Worm (Caenorhabditis elegans) whole organism, L2 larva: ENCODE data around the gene abch-1.

Source experiments
- C34F6.9 ChIP-seq: fragments of 150-350 bp; optimal IDR thresholded peaks from 2 replicates; lab custom pipeline; 2014; ENCODE audit warnings: missing biosample characterization, missing genetic modification characterization
- F13H6.1 ChIP-seq: sonication (generic microtip); optimal IDR thresholded peaks from 2 replicates; lab custom pipeline; 2016; ENCODE audit warnings: missing genetic modification characterization, missing compliant biosample characterization
- R02D3.7 ChIP-seq: fragments of 150-350 bp; optimal IDR thresholded peaks from 2 replicates; lab custom pipeline; 2014; ENCODE audit warnings: missing biosample characterization, missing genetic modification characterization
- ZK546.5 ChIP-seq: sonication (generic microtip); optimal IDR thresholded peaks from 2 replicates; lab custom pipeline; 2017; ENCODE audit warnings: missing biosample characterization, missing genetic modification characterization
- alr-1 ChIP-seq: fragments of 150-350 bp; optimal IDR thresholded peaks from 2 replicates; lab custom pipeline; 2014; ENCODE audit warnings: missing biosample characterization, missing genetic modification characterization
- blmp-1 ChIP-seq: sonication (generic microtip); optimal IDR thresholded peaks from 2 replicates; lab custom pipeline; 2017; ENCODE audit warnings: missing genetic modification characterization, mild to moderate bottlenecking, missing compliant biosample characterization, antibody characterized with exemption, moderate library complexity; ENCODE audit not compliant: insufficient read depth
- ceh-16 ChIP-seq: fragments of 150-350 bp; optimal IDR thresholded peaks from 2 replicates; lab custom pipeline; 2014; ENCODE audit warnings: missing biosample characterization, missing genetic modification characterization
- ceh-82 ChIP-seq: fragments of 150-350 bp; optimal IDR thresholded peaks from 2 replicates; lab custom pipeline; 2014; ENCODE audit warnings: missing biosample characterization, missing genetic modification characterization
- crh-2 ChIP-seq: sonication (generic microtip); optimal IDR thresholded peaks from 2 replicates; lab custom pipeline; 2017; ENCODE audit warnings: missing biosample characterization, missing genetic modification characterization
- dmd-4 ChIP-seq: sonication (generic microtip); optimal IDR thresholded peaks from 2 replicates; lab custom pipeline; 2017; ENCODE audit warnings: missing biosample characterization, missing genetic modification characterization
- egl-27 ChIP-seq: sonication (generic microtip); optimal IDR thresholded peaks from 3 replicates; lab custom pipeline; 2017; ENCODE audit warnings: missing biosample characterization, missing genetic modification reagents, missing genetic modification characterization
- elt-1 ChIP-seq: fragments of 150-350 bp; optimal IDR thresholded peaks from 2 replicates; lab custom pipeline; 2014; ENCODE audit warnings: missing biosample characterization, missing genetic modification characterization
- elt-3 ChIP-seq: sonication (generic microtip); optimal IDR thresholded peaks from 2 replicates; lab custom pipeline; 2017; ENCODE audit warnings: missing biosample characterization, missing genetic modification characterization
- fos-1 ChIP-seq: fragments of 150-350 bp; optimal IDR thresholded peaks from 2 replicates; lab custom pipeline; 2014; ENCODE audit warnings: missing biosample characterization, missing genetic modification characterization
- lin-39 ChIP-seq: fragments of 150-350 bp; optimal IDR thresholded peaks from 2 replicates; lab custom pipeline; 2014; ENCODE audit warnings: missing biosample characterization, missing genetic modification reagents, missing genetic modification characterization
- lsy-2 ChIP-seq, 2 experiments: fragments of 150-350 bp in 1 of 2; sonication (generic microtip) in 1 of 2; optimal IDR thresholded peaks; 2 replicates each; lab custom pipeline; 2014 to 2017; ENCODE audit warnings: missing biosample characterization in 2 of 2, missing genetic modification characterization in 2 of 2
- mab-5 ChIP-seq: fragments of 150-350 bp; optimal IDR thresholded peaks from 2 replicates; lab custom pipeline; 2014; ENCODE audit warnings: missing biosample characterization, missing genetic modification characterization
- mbf-1 ChIP-seq: sonication (generic microtip); optimal IDR thresholded peaks from 2 replicates; lab custom pipeline; 2017; ENCODE audit warnings: missing biosample characterization, missing genetic modification characterization
- nhr-11 ChIP-seq: fragments of 150-350 bp; optimal IDR thresholded peaks from 2 replicates; lab custom pipeline; 2014; ENCODE audit warnings: missing biosample characterization, missing genetic modification characterization
- nhr-12 ChIP-seq: fragments of 150-350 bp; optimal IDR thresholded peaks from 2 replicates; lab custom pipeline; 2014; ENCODE audit warnings: missing biosample characterization, missing genetic modification characterization
- nhr-23 ChIP-seq: fragments of 150-350 bp; optimal IDR thresholded peaks from 2 replicates; lab custom pipeline; 2014; ENCODE audit warnings: missing biosample characterization, missing genetic modification reagents, missing genetic modification characterization
- nhr-237 ChIP-seq: fragments of 150-350 bp; optimal IDR thresholded peaks from 2 replicates; lab custom pipeline; 2014; ENCODE audit warnings: missing biosample characterization, missing genetic modification characterization
- nhr-6 ChIP-seq: fragments of 150-350 bp; optimal IDR thresholded peaks from 2 replicates; lab custom pipeline; 2014; ENCODE audit warnings: missing biosample characterization, missing genetic modification characterization
- peb-1 ChIP-seq: fragments of 150-350 bp; optimal IDR thresholded peaks from 2 replicates; lab custom pipeline; 2014; ENCODE audit warnings: missing biosample characterization, missing genetic modification characterization
- skn-1 ChIP-seq: sonication (generic microtip); optimal IDR thresholded peaks from 2 replicates; lab custom pipeline; 2017; ENCODE audit warnings: missing biosample characterization, missing genetic modification characterization
- sma-3 ChIP-seq: sonication (generic microtip); optimal IDR thresholded peaks from 2 replicates; lab custom pipeline; 2016; ENCODE audit warnings: missing genetic modification reagents, missing genetic modification characterization, missing compliant biosample characterization
- sma-9 ChIP-seq, 2 experiments: fragments of 150-350 bp in 1 of 2; sonication (generic microtip) in 1 of 2; optimal IDR thresholded peaks; 2 replicates each; lab custom pipeline; 2014 to 2016; ENCODE audit warnings: missing genetic modification characterization in 2 of 2, mild to moderate bottlenecking in 1 of 2, missing biosample characterization in 1 of 2, missing compliant biosample characterization in 1 of 2, missing genetic modification reagents in 1 of 2, moderate library complexity in 1 of 2
- snpc-4 ChIP-seq: fragments of 150-350 bp; optimal IDR thresholded peaks from 2 replicates; lab custom pipeline; 2014; ENCODE audit warnings: missing biosample characterization, missing genetic modification characterization
- unc-39 ChIP-seq: fragments of 150-350 bp; optimal IDR thresholded peaks from 2 replicates; lab custom pipeline; 2014; ENCODE audit warnings: missing biosample characterization, missing genetic modification characterization
- zag-1 ChIP-seq: fragments of 150-350 bp; optimal IDR thresholded peaks from 2 replicates; lab custom pipeline; 2014; ENCODE audit warnings: missing biosample characterization, missing genetic modification characterization
- ztf-1 ChIP-seq: fragments of 200-800 bp; sonication (Bioruptor generic); conservative IDR thresholded peaks from 2 replicates; pipeline ENCODE4 v1.3.6; 2022; ENCODE audit warnings: missing genetic modification characterization, missing compliant biosample characterization
- ztf-11 ChIP-seq: sonication (generic microtip); optimal IDR thresholded peaks from 2 replicates; lab custom pipeline; 2017; ENCODE audit warnings: missing biosample characterization, missing genetic modification characterization
- ztf-4 ChIP-seq: fragments of 150-350 bp; optimal IDR thresholded peaks from 2 replicates; lab custom pipeline; 2014; ENCODE audit warnings: missing biosample characterization, missing genetic modification characterization

Gene abch-1

ce11 chrII:6522622-6523254 is 8.7 kb downstream of the abch-1 start:
- TF ChIP-seq F13H6.1: peak; percentile 12
- no peak for TF ChIP-seq snpc-4
- peak; percentile 31 for TF ChIP-seq sma-9 (GFP tag; optimal IDR thresholded peaks at IDR 0.05; lab: Kevin White, UChicago)
- no peak for TF ChIP-seq sma-9 (tag; optimal IDR thresholded peaks at IDR 0.05; lab: Kevin White, UChicago)
- TF ChIP-seq, all 48 proteins: peak for 2

- TF ChIP-seq snpc-4 (no peak), C34F6.9 (tag; lab: Kevin White, UChicago) (no peak), mbf-1 (no peak), zag-1 (tag; lab: Kevin White, UChicago) (no peak), crh-2 (tag; lab: Kevin White, UChicago) (no peak), lsy-2 (tag; optimal IDR thresholded peaks at IDR 0.05; lab: Kevin White, UChicago) (no peak), sma-9 (GFP tag; optimal IDR thresholded peaks at IDR 0.05; lab: Kevin White, UChicago) (no peak), sma-9 (tag; optimal IDR thresholded peaks at IDR 0.05; lab: Kevin White, UChicago) (no peak), blmp-1 (no peak), ceh-16 (no peak), alr-1 (tag; lab: Kevin White, UChicago) (no peak), R02D3.7 (no peak), nhr-11 (tag; lab: Kevin White, UChicago) (no peak), ZK546.5 (no peak), peb-1 (no peak), mab-5 (tag; lab: Kevin White, UChicago) (no peak), nhr-12 (no peak), nhr-23 (tag; lab: Kevin White, UChicago) (no peak), ztf-11 (tag; lab: Kevin White, UChicago) (no peak), egl-27 (tag; lab: Kevin White, UChicago) (no peak), unc-39 (tag; lab: Kevin White, UChicago) (no peak)
Observed at ce11 chrII:6521316-6521715, 10.1 kb downstream of the abch-1 start, which contains the start of gene toe-2. Gene toe-2, minus strand, starts transcription at chrII:6521385.

- no peak for TF ChIP-seq alr-1 (tag; lab: Kevin White, UChicago)
- TF ChIP-seq fos-1: peak; percentile 42
- no peak for TF ChIP-seq snpc-4
- TF ChIP-seq sma-9 (GFP tag; optimal IDR thresholded peaks at IDR 0.05; lab: Kevin White, UChicago): peak; percentile 17
- no peak for TF ChIP-seq sma-9 (tag; optimal IDR thresholded peaks at IDR 0.05; lab: Kevin White, UChicago)
Observed at ce11 chrII:6520103-6520502, 11.3 kb downstream of the abch-1 start.

DNA sequence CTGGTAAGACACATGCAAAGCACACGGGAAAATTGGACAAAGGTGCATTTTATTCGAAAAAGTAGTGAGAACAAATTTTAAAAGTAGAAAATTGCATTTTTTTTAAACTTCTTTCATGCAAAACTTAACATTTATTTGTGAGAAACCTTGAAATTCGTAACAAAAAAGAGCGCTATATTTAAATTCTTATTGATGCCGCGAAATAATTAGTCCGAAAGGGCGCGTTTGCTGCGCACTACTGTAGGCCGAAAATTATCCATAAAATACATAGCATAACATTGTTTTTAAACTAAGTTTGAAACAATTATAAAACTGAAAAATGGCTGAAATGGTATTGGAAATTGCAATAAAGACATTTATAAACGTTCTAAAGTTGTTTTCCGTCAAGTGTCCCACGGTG is 11.7 kb downstream of the abch-1 start:
- TF ChIP-seq egl-27 (tag; lab: Kevin White, UChicago) (no peak), ceh-16 (no peak), lin-39 (tag; lab: Kevin White, UChicago) (no peak), skn-1 (tag; lab: Kevin White, UChicago) (no peak), zag-1 (tag; lab: Kevin White, UChicago) (no peak), ceh-82 (tag; lab: Kevin White, UChicago) (no peak), blmp-1 (no peak), nhr-23 (tag; lab: Kevin White, UChicago) (no peak), ztf-1 (GFP tag; lab: Robert Waterston, UW) (no peak), elt-1 (tag; lab: Kevin White, UChicago) (no peak), ztf-4 (tag; lab: Kevin White, UChicago) (no peak), alr-1 (tag; lab: Kevin White, UChicago) (no peak), ZK546.5 (no peak), C34F6.9 (tag; lab: Kevin White, UChicago) (no peak), snpc-4 (no peak)

ce11 chrII:6516276-6516675 is 15.2 kb downstream of the abch-1 start, which contains the start of gene C56E6.7:
Gene C56E6.7, plus strand, starts transcription at chrII:6516576.
- TF ChIP-seq dmd-4 (tag; lab: Kevin White, UChicago): no peak
- TF ChIP-seq elt-1 (tag; lab: Kevin White, UChicago): no peak
- no peak for TF ChIP-seq egl-27 (tag; lab: Kevin White, UChicago)
- no peak for TF ChIP-seq sma-3 (GFP tag; lab: Kevin White, UChicago)
- no peak for TF ChIP-seq F13H6.1
- TF ChIP-seq crh-2 (tag; lab: Kevin White, UChicago): no peak
- TF ChIP-seq skn-1 (tag; lab: Kevin White, UChicago): no peak
- no peak for TF ChIP-seq unc-39 (tag; lab: Kevin White, UChicago)
- no peak for TF ChIP-seq ceh-82 (tag; lab: Kevin White, UChicago)
- no peak for TF ChIP-seq nhr-6 (tag; lab: Kevin White, UChicago)
- TF ChIP-seq lsy-2 (tag; optimal IDR thresholded peaks at IDR 0.05; lab: Kevin White, UChicago): no peak
- TF ChIP-seq mab-5 (tag; lab: Kevin White, UChicago): no peak
- TF ChIP-seq ztf-11 (tag; lab: Kevin White, UChicago): no peak
- no peak for TF ChIP-seq nhr-237 (tag; lab: Kevin White, UChicago)
- no peak for TF ChIP-seq elt-3
- no peak for TF ChIP-seq alr-1 (tag; lab: Kevin White, UChicago)
